Worm (Caenorhabditis elegans): Measurements from ENCODE around the gene srw-85.

Gene srw-85

DNA sequence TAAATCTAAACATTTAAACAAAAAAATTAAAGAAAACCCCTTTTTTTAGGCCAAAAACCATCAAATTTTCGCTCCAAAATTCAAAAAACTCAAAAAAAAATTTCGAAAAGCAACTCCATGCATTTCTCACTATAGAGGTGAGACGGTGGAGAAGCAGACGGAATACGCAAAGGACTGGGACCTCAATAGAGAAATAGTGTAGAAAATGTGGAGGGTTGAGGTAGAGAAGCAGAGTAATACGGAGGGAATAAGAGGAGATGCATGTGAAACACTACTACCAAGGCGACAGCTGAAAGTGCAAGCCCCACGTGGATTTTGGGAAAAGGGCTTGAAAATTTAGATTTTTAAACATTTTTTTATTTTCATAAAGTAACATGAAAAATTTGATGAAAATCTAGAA lies 39.7 kb downstream of the srw-85 start:
- TF ChIP-seq efl-1 (optimal IDR thresholded peaks at IDR 0.05) (peak; percentile 39 to 47), efl-1 (GFP tag; optimal IDR thresholded peaks at IDR 0.05 in 1 of 2) (peak; percentile 8 to 58), nhr-47 (tag; optimal IDR thresholded peaks at IDR 0.05) (no peak), mep-1 (tag; optimal IDR thresholded peaks at IDR 0.05) (peak; percentile 15), snu-23 (GFP tag; optimal IDR thresholded peaks at IDR 0.05) (peak; percentile 15), egl-27 (tag; optimal IDR thresholded peaks at IDR 0.05) (no peak), dpl-1 (GFP tag; optimal IDR thresholded peaks at IDR 0.05) (peak in 1 of 3 experiments; percentile 23), hlh-4 (tag; optimal IDR thresholded peaks at IDR 0.05) (no peak), fkh-8 (tag; optimal IDR thresholded peaks at IDR 0.05) (peak; percentile 29), ceh-82 (tag; optimal IDR thresholded peaks at IDR 0.05) (peak in 2 of 3 experiments; percentile 9 to 15), lsy-2 (tag; optimal IDR thresholded peaks at IDR 0.05) (peak; percentile 4 to 27), swsn-7 (tag; optimal IDR thresholded peaks at IDR 0.05) (peak; percentile 31)

- TF ChIP-seq nhr-84 (tag; optimal IDR thresholded peaks at IDR 0.05) (no peak), sup-37 (GFP tag; optimal IDR thresholded peaks at IDR 0.05) (no peak), pag-3 (tag; optimal IDR thresholded peaks at IDR 0.05; ENCODE audit: borderline replicate concordance, insufficient read depth) (no peak), nhr-76 (tag; optimal IDR thresholded peaks at IDR 0.05) (no peak), mdl-1 (tag; optimal IDR thresholded peaks at IDR 0.05) (no peak), fos-1 (tag; optimal IDR thresholded peaks at IDR 0.05) (no peak), unc-62 (GFP tag; optimal IDR thresholded peaks at IDR 0.05) (no peak), swsn-7 (tag; optimal IDR thresholded peaks at IDR 0.05) (no peak), xbp-1 (tag; optimal IDR thresholded peaks at IDR 0.05) (no peak), egl-13 (tag; optimal IDR thresholded peaks at IDR 0.05) (no peak), mab-9 (GFP tag; IDR thresholded peaks at IDR 0.05) (no peak), unc-30 (tag; optimal IDR thresholded peaks at IDR 0.05) (no peak), fkh-8 (tag; optimal IDR thresholded peaks at IDR 0.05) (no peak), zag-1 (tag; optimal IDR thresholded peaks at IDR 0.05) (no peak), C16A3.4 (tag; optimal IDR thresholded peaks at IDR 0.05) (no peak), sptf-1 (tag; optimal IDR thresholded peaks at IDR 0.05) (no peak)
Measured at ce11 chrV:19390029-19390428, 40.9 kb downstream of the srw-85 start, which contains the start of gene slcr-46.2. Gene slcr-46.2, minus strand, starts transcription at chrV:19390129.

DNA sequence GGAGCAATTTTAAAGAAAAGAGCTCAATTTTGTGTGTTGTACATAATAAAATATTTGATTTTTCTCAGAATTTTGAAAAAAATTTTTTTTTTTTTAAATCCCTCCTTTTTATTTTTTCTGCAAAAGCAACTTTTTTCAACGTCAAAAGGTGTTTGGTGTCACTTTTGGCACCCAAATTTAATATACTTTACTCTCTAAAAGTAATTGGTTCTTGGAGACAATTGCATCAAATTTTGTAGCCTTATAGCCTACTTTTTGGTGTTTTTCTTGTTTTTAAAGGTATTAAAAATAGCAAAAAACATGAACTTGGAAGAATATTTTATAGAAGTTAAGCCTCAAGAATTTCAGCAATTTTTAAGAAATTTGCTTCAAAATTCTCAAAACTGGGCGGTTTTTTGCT lies 50.0 kb downstream of the srw-85 start, which contains the start of gene srw-84:
Gene srw-84, plus strand, starts transcription at position 301 of the 400 bp plus-strand sequence.
- TF ChIP-seq unc-86 (tag; optimal IDR thresholded peaks at IDR 0.05): no peak
- no peak for TF ChIP-seq mep-1 (tag; optimal IDR thresholded peaks at IDR 0.05)
- no peak for TF ChIP-seq C16A3.4 (tag; optimal IDR thresholded peaks at IDR 0.05)
- no peak for TF ChIP-seq zip-4 (GFP tag; optimal IDR thresholded peaks at IDR 0.05)
- TF ChIP-seq ces-1 (GFP tag; optimal IDR thresholded peaks at IDR 0.05): no peak
- TF ChIP-seq fkh-8 (tag; optimal IDR thresholded peaks at IDR 0.05): no peak
- no peak for TF ChIP-seq sptf-1 (tag; optimal IDR thresholded peaks at IDR 0.05)
- TF ChIP-seq tbx-2 (tag; optimal IDR thresholded peaks at IDR 0.05): no peak
- TF ChIP-seq swsn-7 (tag; optimal IDR thresholded peaks at IDR 0.05): no peak
- TF ChIP-seq sup-37 (GFP tag; optimal IDR thresholded peaks at IDR 0.05): no peak
- TF ChIP-seq ztf-11 (tag; optimal IDR thresholded peaks at IDR 0.05): no peak
- no peak for TF ChIP-seq fos-1 (tag; optimal IDR thresholded peaks at IDR 0.05)
- TF ChIP-seq snpc-4 (tag; optimal IDR thresholded peaks at IDR 0.05): no peak
- TF ChIP-seq ets-5 (GFP tag; IDR thresholded peaks at IDR 0.05): no peak
- no peak for TF ChIP-seq nhr-47 (tag; optimal IDR thresholded peaks at IDR 0.05)
- TF ChIP-seq sox-4 (tag; optimal IDR thresholded peaks at IDR 0.05): no peak

All from whole organism, L1 larva.